In genomic region chr3L:19100188-19100587, dm6 we compare ENCODE assay signal across 1 fruit fly cellular context.
TF ChIP-seq lines count a peak whose summit lies in the region.

TSS of gene Gem2 (minus strand) at chr3L:19100363.

TF ChIP-seq in whole organism, embryonic, 481 proteins besides CTCF, POLR2A, EP300 and RAD21 (continued from another document):
- TF ChIP-seq repo (GFP tag; optimal IDR thresholded peaks at IDR 0.05; lab: Kevin White, UChicago) (no peak), sima (GFP tag; optimal IDR thresholded peaks at IDR 0.05; lab: Kevin White, UChicago) (no peak), onecut (GFP tag; IDR thresholded peaks at IDR 0.05; lab: Robert Waterston, UW) (0 out of 2 replicates have a peak, but pooled peaks have one; percentile 6), chn (GFP tag; optimal IDR thresholded peaks at IDR 0.05; lab: Kevin White, UChicago) (no peak), tup (GFP tag; optimal IDR thresholded peaks at IDR 0.05; lab: Kevin White, UChicago) (no peak), unc-4 (GFP tag; IDR thresholded peaks at IDR 0.05; lab: Robert Waterston, UW; ENCODE audit: partially characterized antibody) (no peak), hb (GFP tag; IDR thresholded peaks at IDR 0.05; lab: Robert Waterston, UW; ENCODE audit: partially characterized antibody) (no peak), NC2α (GFP tag; optimal IDR thresholded peaks at IDR 0.05; lab: Kevin White, UChicago) (no peak), Xrp1 (GFP tag; IDR thresholded peaks at IDR 0.05; lab: Robert Waterston, UW) (no peak), disco-r (GFP tag; optimal IDR thresholded peaks at IDR 0.05; lab: Kevin White, UChicago) (no peak), CG7372 (GFP tag; IDR thresholded peaks at IDR 0.05; lab: Robert Waterston, UW) (no peak), fru (optimal IDR thresholded peaks at IDR 0.05; lab: Kevin White, UChicago) (no peak), gce (GFP tag; IDR thresholded peaks at IDR 0.05; lab: Robert Waterston, UW) (no peak), caup (GFP tag; optimal IDR thresholded peaks at IDR 0.05; lab: Kevin White, UChicago; ENCODE audit: severe bottlenecking) (no peak), CG10267 (tag; optimal IDR thresholded peaks at IDR 0.05; lab: Kevin White, UChicago) (peak; percentile 43), CG9215 (GFP tag; IDR thresholded peaks at IDR 0.05; lab: Robert Waterston, UW) (no peak), CG14014 (GFP tag; IDR thresholded peaks at IDR 0.05; lab: Robert Waterston, UW) (0 out of 2 replicates have a peak, but pooled peaks have one; percentile 19), Dfd (GFP tag; optimal IDR thresholded peaks at IDR 0.05; lab: Kevin White, UChicago) (no peak), CG32767 (GFP tag; IDR thresholded peaks at IDR 0.05; lab: Robert Waterston, UW) (no peak), CG2678 (tag; optimal IDR thresholded peaks at IDR 0.05; lab: Kevin White, UChicago) (no peak), MBD-R2 (GFP tag; IDR thresholded peaks at IDR 0.05; lab: Robert Waterston, UW) (peak; percentile 90), CG4617 (GFP tag; optimal IDR thresholded peaks at IDR 0.05; lab: Kevin White, UChicago; ENCODE audit: borderline replicate concordance) (peak; percentile 70), CG14667 (GFP tag; IDR thresholded peaks at IDR 0.05; lab: Robert Waterston, UW) (no peak), Dp (GFP tag; optimal IDR thresholded peaks at IDR 0.05; lab: Kevin White, UChicago) (peak; percentile 77), ro (GFP tag; IDR thresholded peaks at IDR 0.05; lab: Robert Waterston, UW) (no peak), chif (GFP tag; optimal IDR thresholded peaks at IDR 0.05; lab: Kevin White, UChicago) (no peak), usp (GFP tag; optimal IDR thresholded peaks at IDR 0.05; lab: Kevin White, UChicago) (no peak), CG10462 (GFP tag; optimal IDR thresholded peaks at IDR 0.05; lab: Kevin White, UChicago) (peak; percentile 30), Blimp-1 (GFP tag; optimal IDR thresholded peaks at IDR 0.05; lab: Kevin White, UChicago) (no peak), CG31441 (GFP tag; IDR thresholded peaks at IDR 0.05; lab: Robert Waterston, UW) (no peak), nerfin-1 (tag; optimal IDR thresholded peaks at IDR 0.05; lab: Kevin White, UChicago) (no peak), row (GFP tag; IDR thresholded peaks at IDR 0.05; lab: Robert Waterston, UW) (peak; percentile 59), CG3065 (GFP tag; optimal IDR thresholded peaks at IDR 0.05; lab: Kevin White, UChicago) (no peak), Myb (GFP tag; optimal IDR thresholded peaks at IDR 0.05; lab: Kevin White, UChicago) (peak; percentile 97), hkb (optimal IDR thresholded peaks at IDR 0.05; lab: Kevin White, UChicago) (no peak), hkb (GFP tag; IDR thresholded peaks at IDR 0.05; lab: Robert Waterston, UW) (no peak)
